Worm (Caenorhabditis elegans) whole organism, midembryonic: Measurements from ENCODE around the gene str-143.

Experiments
- T22C8.4 ChIP-seq: fragments of 200-800 bp; sonication (Bioruptor generic); IDR thresholded peaks from 2 replicates; pipeline ENCODE4 v1.3.6; 2022; ENCODE audit warnings: missing genetic modification characterization, missing compliant biosample characterization
- cog-1 ChIP-seq: sonication (generic microtip); optimal IDR thresholded peaks from 2 replicates; lab custom pipeline; 2016; ENCODE audit warnings: missing genetic modification characterization, missing compliant biosample characterization
- flt-1 ChIP-seq: fragments of 200-800 bp; sonication (Bioruptor generic); IDR thresholded peaks from 2 replicates; pipeline ENCODE4 v1.3.6; 2022; ENCODE audit warnings: missing genetic modification characterization, missing compliant biosample characterization
- klf-2 ChIP-seq: fragments of 200-800 bp; sonication (Bioruptor generic); conservative IDR thresholded peaks from 2 replicates; pipeline ENCODE4 v1.3.6; 2022; ENCODE audit warnings: missing genetic modification reagents, missing genetic modification characterization, missing compliant biosample characterization
- med-1 ChIP-seq: sonication (generic microtip); optimal IDR thresholded peaks from 2 replicates; lab custom pipeline; 2017; ENCODE audit warnings: missing genetic modification characterization, mild to moderate bottlenecking, missing compliant biosample characterization, antibody characterized with exemption, missing genetic modification reagents; ENCODE audit not compliant: insufficient read depth
- ref-1 ChIP-seq: fragments of 200-800 bp; sonication (Bioruptor generic); conservative IDR thresholded peaks from 2 replicates; pipeline ENCODE4 v1.3.6; 2022; ENCODE audit warnings: missing genetic modification reagents, missing genetic modification characterization, missing compliant biosample characterization
- tab-1 ChIP-seq: fragments of 200-800 bp; sonication (Bioruptor generic); IDR thresholded peaks from 2 replicates; pipeline ENCODE4 v1.3.6; 2022; ENCODE audit warnings: missing genetic modification characterization, missing compliant biosample characterization
- ztf-23 ChIP-seq: fragments of 200-800 bp; sonication (Bioruptor generic); IDR thresholded peaks from 2 replicates; pipeline ENCODE4 v1.3.6; 2022; ENCODE audit warnings: missing genetic modification reagents, missing genetic modification characterization, missing compliant biosample characterization
- ztf-29 ChIP-seq: fragments of 200-800 bp; sonication (Bioruptor generic); IDR thresholded peaks from 2 replicates; pipeline ENCODE4 v1.3.6; 2022; ENCODE audit warnings: missing genetic modification reagents, missing genetic modification characterization, missing compliant biosample characterization

Gene str-143

ce11 chrV:8069637-8070036 is at the start of gene str-143:
TSS of gene str-143 (minus strand) at chrV:8069737.
- no peak for TF ChIP-seq tab-1 (GFP tag; lab: Robert Waterston, UW)
- TF ChIP-seq ztf-23 = no peak
- no peak for TF ChIP-seq cog-1 (tag; lab: Kevin White, UChicago)
- no peak for TF ChIP-seq ref-1 (GFP tag; lab: Robert Waterston, UW)
- no peak for TF ChIP-seq flt-1 (GFP tag; lab: Robert Waterston, UW)
- TF ChIP-seq klf-2 (GFP tag; lab: Robert Waterston, UW) = no peak
- TF ChIP-seq T22C8.4 (GFP tag; lab: Robert Waterston, UW) = no peak
- TF ChIP-seq med-1 (GFP tag; lab: Kevin White, UChicago) = no peak
- TF ChIP-seq ztf-29 = no peak

ce11 chrV:8117964-8118363 is 48.4 kb upstream of the str-143 start, which contains the start of gene D1014.7:
TSS of gene D1014.7 (plus strand) at chrV:8118264.
- TF ChIP-seq tab-1 (GFP tag; lab: Robert Waterston, UW) = no peak
- no peak for TF ChIP-seq ref-1 (GFP tag; lab: Robert Waterston, UW)
- no peak for TF ChIP-seq ztf-23
- TF ChIP-seq T22C8.4 (GFP tag; lab: Robert Waterston, UW) = no peak
- TF ChIP-seq ztf-29 = no peak
- TF ChIP-seq med-1 (GFP tag; lab: Kevin White, UChicago) = no peak
- no peak for TF ChIP-seq klf-2 (GFP tag; lab: Robert Waterston, UW)
- TF ChIP-seq flt-1 (GFP tag; lab: Robert Waterston, UW) = no peak
- no peak for TF ChIP-seq cog-1 (tag; lab: Kevin White, UChicago)

- TF ChIP-seq T22C8.4 (GFP tag; lab: Robert Waterston, UW) (no peak), ztf-29 (no peak), klf-2 (GFP tag; lab: Robert Waterston, UW) (no peak), flt-1 (GFP tag; lab: Robert Waterston, UW) (no peak), tab-1 (GFP tag; lab: Robert Waterston, UW) (no peak), ref-1 (GFP tag; lab: Robert Waterston, UW) (no peak), ztf-23 (no peak), cog-1 (tag; lab: Kevin White, UChicago) (no peak), med-1 (GFP tag; lab: Kevin White, UChicago) (no peak)
These were observed 45.0 kb upstream of the str-143 start for ce11 chrV:8114542-8114941.

- TF ChIP-seq klf-2 (GFP tag; lab: Robert Waterston, UW) (no peak), tab-1 (GFP tag; lab: Robert Waterston, UW) (no peak), med-1 (GFP tag; lab: Kevin White, UChicago) (no peak), T22C8.4 (GFP tag; lab: Robert Waterston, UW) (no peak), ztf-29 (no peak), ztf-23 (no peak), flt-1 (GFP tag; lab: Robert Waterston, UW) (no peak), cog-1 (tag; lab: Kevin White, UChicago) (no peak), ref-1 (GFP tag; lab: Robert Waterston, UW) (no peak)
These were observed 41.3 kb upstream of the str-143 start for ce11 chrV:8110816-8111215.

- no peak for TF ChIP-seq med-1 (GFP tag; lab: Kevin White, UChicago)
- no peak for TF ChIP-seq ztf-29
- TF ChIP-seq flt-1 (GFP tag; lab: Robert Waterston, UW) = no peak
- no peak for TF ChIP-seq ztf-23
These were observed 39.1 kb upstream of the str-143 start, which contains the start of gene myo-5 for ce11 chrV:8108670-8109069. TSS of gene myo-5 (plus strand) at chrV:8108970.

- TF ChIP-seq klf-2 (GFP tag; lab: Robert Waterston, UW) (no peak), tab-1 (GFP tag; lab: Robert Waterston, UW) (no peak), ztf-23 (no peak), ref-1 (GFP tag; lab: Robert Waterston, UW) (no peak), flt-1 (GFP tag; lab: Robert Waterston, UW) (no peak), T22C8.4 (GFP tag; lab: Robert Waterston, UW) (no peak), ztf-29 (no peak), med-1 (GFP tag; lab: Kevin White, UChicago) (no peak), cog-1 (tag; lab: Kevin White, UChicago) (no peak)
These were observed 34.9 kb upstream of the str-143 start, which contains the start of gene srlf-16 for ce11 chrV:8104473-8104872. TSS of gene srlf-16 (plus strand) at chrV:8104773.

- TF ChIP-seq klf-2 (GFP tag; lab: Robert Waterston, UW) (no peak), tab-1 (GFP tag; lab: Robert Waterston, UW) (no peak), ref-1 (GFP tag; lab: Robert Waterston, UW) (no peak), ztf-23 (no peak), T22C8.4 (GFP tag; lab: Robert Waterston, UW) (no peak), cog-1 (tag; lab: Kevin White, UChicago) (no peak), flt-1 (GFP tag; lab: Robert Waterston, UW) (no peak), ztf-29 (no peak), med-1 (GFP tag; lab: Kevin White, UChicago) (no peak)
These were observed 33.4 kb upstream of the str-143 start, which contains the start of gene str-90 for ce11 chrV:8102960-8103359. TSS of gene str-90 (plus strand) at chrV:8103260.

ce11 chrV:8099306-8099705 is 29.8 kb upstream of the str-143 start, which contains the start of gene sdz-23:
TSS of gene sdz-23 (plus strand) at chrV:8099606.
- no peak for TF ChIP-seq med-1 (GFP tag; lab: Kevin White, UChicago)
- TF ChIP-seq T22C8.4 (GFP tag; lab: Robert Waterston, UW) = no peak
- TF ChIP-seq flt-1 (GFP tag; lab: Robert Waterston, UW) = no peak
- TF ChIP-seq tab-1 (GFP tag; lab: Robert Waterston, UW) = no peak
- no peak for TF ChIP-seq klf-2 (GFP tag; lab: Robert Waterston, UW)
- TF ChIP-seq ref-1 (GFP tag; lab: Robert Waterston, UW) = no peak
- no peak for TF ChIP-seq cog-1 (tag; lab: Kevin White, UChicago)
- no peak for TF ChIP-seq ztf-23
- TF ChIP-seq ztf-29 = no peak

- no peak for TF ChIP-seq ztf-23
- TF ChIP-seq cog-1 (tag; lab: Kevin White, UChicago) = no peak
- TF ChIP-seq tab-1 (GFP tag; lab: Robert Waterston, UW) = no peak
- no peak for TF ChIP-seq med-1 (GFP tag; lab: Kevin White, UChicago)
- TF ChIP-seq flt-1 (GFP tag; lab: Robert Waterston, UW) = no peak
- TF ChIP-seq ztf-29 = no peak
- no peak for TF ChIP-seq ref-1 (GFP tag; lab: Robert Waterston, UW)
- no peak for TF ChIP-seq klf-2 (GFP tag; lab: Robert Waterston, UW)
- no peak for TF ChIP-seq T22C8.4 (GFP tag; lab: Robert Waterston, UW)
These were observed 28.7 kb upstream of the str-143 start, which contains the start of gene str-145 for ce11 chrV:8098239-8098638. TSS of gene str-145 (minus strand) at chrV:8098339.
